Worm (Caenorhabditis elegans): ENCODE data around the gene atfs-1.

The atfs-1 gene

ce11 chrV:14193451-14193850 is at the start of gene atfs-1 (continued):
- TF ChIP-seq lsy-2 (tag; optimal IDR thresholded peaks at IDR 0.05): peak in 1 of 2 experiments; percentile 71
- TF ChIP-seq lin-39 (tag; optimal IDR thresholded peaks at IDR 0.05): no peak
- TF ChIP-seq hif-1 (tag; optimal IDR thresholded peaks at IDR 0.05): peak in 1 of 2 experiments; percentile 35
- TF ChIP-seq daf-16 (GFP tag; optimal IDR thresholded peaks at IDR 0.05): no peak
- peak; percentile 65 for TF ChIP-seq daf-16 (tag; optimal IDR thresholded peaks at IDR 0.05)
- no peak for TF ChIP-seq ceh-28 (tag; optimal IDR thresholded peaks at IDR 0.05)
- no peak for TF ChIP-seq R02D3.7 (tag; optimal IDR thresholded peaks at IDR 0.05)
- TF ChIP-seq dpl-1 (GFP tag; optimal IDR thresholded peaks at IDR 0.05): peak; percentile 50
- no peak for TF ChIP-seq ztf-7 (tag; optimal IDR thresholded peaks at IDR 0.05)
- TF ChIP-seq gei-8 (GFP tag; optimal IDR thresholded peaks at IDR 0.05): no peak
- TF ChIP-seq daf-8 (GFP tag; IDR thresholded peaks at IDR 0.05): no peak
- no peak for TF ChIP-seq ctbp-1 (GFP tag; IDR thresholded peaks at IDR 0.05)
- peak; percentile 38 for TF ChIP-seq set-16 (GFP tag; IDR thresholded peaks at IDR 0.05)
- no peak for TF ChIP-seq ceh-82 (tag; optimal IDR thresholded peaks at IDR 0.05)
- no peak for TF ChIP-seq zfp-2 (tag; optimal IDR thresholded peaks at IDR 0.05)
- TF ChIP-seq zip-2 (tag; optimal IDR thresholded peaks at IDR 0.05): no peak
- no peak for TF ChIP-seq lim-7 (GFP tag; IDR thresholded peaks at IDR 0.05)
- peak; percentile 13; the same call in 1 of the 2 replicates for TF ChIP-seq nhr-41 (GFP tag; IDR thresholded peaks at IDR 0.05)
- TF ChIP-seq snpc-1.2 (GFP tag; IDR thresholded peaks at IDR 0.05): no peak
- TF ChIP-seq F26F4.8 (GFP tag; conservative IDR thresholded peaks at IDR 0.05): no peak
- TF ChIP-seq nhr-6 (tag; optimal IDR thresholded peaks at IDR 0.05): peak; percentile 98
- TF ChIP-seq lin-38 (GFP tag; IDR thresholded peaks at IDR 0.05): peak; percentile 48
- no peak for TF ChIP-seq spr-1 (tag; optimal IDR thresholded peaks at IDR 0.05)
- TF ChIP-seq spr-3 (GFP tag; optimal IDR thresholded peaks at IDR 0.05): no peak
- no peak for TF ChIP-seq tag-97 (GFP tag; IDR thresholded peaks at IDR 0.05)
- TF ChIP-seq vab-7 (GFP tag; IDR thresholded peaks at IDR 0.05): no peak
- TF ChIP-seq nhr-28 (tag; optimal IDR thresholded peaks at IDR 0.05): peak; percentile 94
- peak; percentile 88 for TF ChIP-seq hmg-1.1 (GFP tag; IDR thresholded peaks at IDR 0.05)
- no peak for TF ChIP-seq fkh-10 (GFP tag; optimal IDR thresholded peaks at IDR 0.05)
- TF ChIP-seq sdz-12 (GFP tag; optimal IDR thresholded peaks at IDR 0.05): no peak
- TF ChIP-seq T20F7.1 (GFP tag; optimal IDR thresholded peaks at IDR 0.05): no peak
- peak; percentile 62; the same call in 1 of the 2 replicates for TF ChIP-seq lin-1 (GFP tag; IDR thresholded peaks at IDR 0.05)
- TF ChIP-seq D1046.2 (GFP tag; IDR thresholded peaks at IDR 0.05): no peak
- no peak for TF ChIP-seq nhr-111 (GFP tag; optimal IDR thresholded peaks at IDR 0.05)
- peak; percentile 92 for TF ChIP-seq dmd-6 (GFP tag; IDR thresholded peaks at IDR 0.05)
- TF ChIP-seq mxl-2 (GFP tag; conservative IDR thresholded peaks at IDR 0.05): no peak
- TF ChIP-seq aha-1 (tag): peak; percentile 35
- no peak for TF ChIP-seq Y48G9A.11 (GFP tag; IDR thresholded peaks at IDR 0.05)
- TF ChIP-seq nhr-77 (tag; optimal IDR thresholded peaks at IDR 0.05): peak; percentile 69
- TF ChIP-seq mxl-3 (GFP tag; optimal IDR thresholded peaks at IDR 0.05): peak; percentile 76
- TF ChIP-seq F10B5.3 (tag; optimal IDR thresholded peaks at IDR 0.05): no peak
- TF ChIP-seq ces-1 (GFP tag; optimal IDR thresholded peaks at IDR 0.05): no peak
- TF ChIP-seq snpc-4 (tag; optimal IDR thresholded peaks at IDR 0.05): no peak
- TF ChIP-seq ceh-32 (tag; optimal IDR thresholded peaks at IDR 0.05; ENCODE audit: poor library complexity): no peak
- TF ChIP-seq F49E8.2 (tag; optimal IDR thresholded peaks at IDR 0.05; ENCODE audit: borderline replicate concordance): no peak
- no peak for TF ChIP-seq lir-3 (tag; optimal IDR thresholded peaks at IDR 0.05)
- TF ChIP-seq tra-1 (GFP tag; IDR thresholded peaks at IDR 0.05): 0 out of 2 replicates have a peak, but pooled peaks have one; percentile 24
- no peak for TF ChIP-seq mdt-29 (GFP tag; IDR thresholded peaks at IDR 0.05)
- TF ChIP-seq ztf-11 (tag; optimal IDR thresholded peaks at IDR 0.05): no peak
- TF ChIP-seq T26A8.4 (GFP tag; IDR thresholded peaks at IDR 0.05): peak; percentile 59
- no peak for TF ChIP-seq nhr-237 (tag; optimal IDR thresholded peaks at IDR 0.05)
- peak; percentile 79 for TF ChIP-seq ama-1 (optimal IDR thresholded peaks at IDR 0.05)
- no peak for TF ChIP-seq ZK337.2 (GFP tag; IDR thresholded peaks at IDR 0.05)

Measured in whole organism, L4 larva.